Worm (Caenorhabditis elegans): ENCODE results near the gene F21D9.1.

F21D9.1 gene

DNA sequence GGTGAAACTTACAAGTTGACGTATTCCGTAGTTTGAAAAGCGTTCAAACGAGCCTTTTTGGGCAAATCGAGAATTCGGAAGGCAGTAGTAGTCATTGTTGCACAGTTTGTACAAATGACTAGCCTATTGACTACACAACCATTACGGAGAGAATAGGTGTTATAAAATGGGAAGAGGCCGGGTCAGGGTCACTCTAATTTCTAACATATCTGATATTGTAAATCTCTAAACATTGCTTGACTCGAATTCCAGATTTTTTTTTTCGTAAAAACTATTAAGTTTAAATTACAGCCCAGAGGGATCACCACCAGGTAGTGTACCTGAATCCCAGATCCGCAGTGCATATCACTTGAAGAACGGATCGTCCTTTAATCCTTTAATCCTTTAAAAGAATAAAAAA lies 27.0 kb upstream of the F21D9.1 start, which contains the start of gene fbxb-2:
fbxb-2 (minus strand) TSS at position 101 of the 400 bp plus-strand sequence.
- TF ChIP-seq ama-1 (optimal IDR thresholded peaks at IDR 0.05) (no peak), nhr-67 (tag; optimal IDR thresholded peaks at IDR 0.05) (no peak), ceh-82 (tag; optimal IDR thresholded peaks at IDR 0.05) (no peak), ceh-28 (tag; optimal IDR thresholded peaks at IDR 0.05) (no peak), nhr-11 (tag; optimal IDR thresholded peaks at IDR 0.05) (no peak), hmg-11 (tag; optimal IDR thresholded peaks at IDR 0.05) (no peak), aly-2 (tag; optimal IDR thresholded peaks at IDR 0.05) (no peak), nhr-77 (tag; optimal IDR thresholded peaks at IDR 0.05) (no peak)

DNA sequence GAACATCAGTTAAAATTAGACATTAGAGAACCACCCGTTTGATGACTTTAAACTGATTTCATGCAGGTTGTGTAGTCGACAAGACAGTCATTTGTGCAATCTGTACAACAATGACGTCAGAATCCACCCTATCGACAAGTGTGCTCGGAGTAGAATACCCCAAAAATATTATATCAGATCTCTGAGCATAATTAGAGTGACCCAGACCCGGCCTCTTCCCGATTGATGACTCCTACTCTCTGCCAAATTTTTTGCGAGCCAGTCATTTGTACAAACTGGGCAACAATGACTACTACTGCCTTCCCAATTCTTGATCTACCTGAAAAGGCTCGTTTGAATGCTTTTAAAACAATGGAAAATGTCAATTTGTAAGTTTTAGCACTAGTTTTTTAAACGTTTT lies 24.1 kb upstream of the F21D9.1 start, which contains the start of the genes fbxb-115 and fbxb-1:
fbxb-115 (minus strand) TSS at position 101 of the 400 bp plus-strand sequence.
fbxb-1 (plus strand) TSS at position 226 of the 400 bp plus-strand sequence.
- TF ChIP-seq fkh-2 (tag; optimal IDR thresholded peaks at IDR 0.05): no peak
- TF ChIP-seq nhr-43 (tag; optimal IDR thresholded peaks at IDR 0.05; ENCODE audit: poor library complexity, severe bottlenecking): no peak
- TF ChIP-seq mml-1 (tag; optimal IDR thresholded peaks at IDR 0.05): no peak
- no peak for TF ChIP-seq mdl-1 (tag; optimal IDR thresholded peaks at IDR 0.05)
- no peak for TF ChIP-seq egl-5 (tag; optimal IDR thresholded peaks at IDR 0.05)

DNA sequence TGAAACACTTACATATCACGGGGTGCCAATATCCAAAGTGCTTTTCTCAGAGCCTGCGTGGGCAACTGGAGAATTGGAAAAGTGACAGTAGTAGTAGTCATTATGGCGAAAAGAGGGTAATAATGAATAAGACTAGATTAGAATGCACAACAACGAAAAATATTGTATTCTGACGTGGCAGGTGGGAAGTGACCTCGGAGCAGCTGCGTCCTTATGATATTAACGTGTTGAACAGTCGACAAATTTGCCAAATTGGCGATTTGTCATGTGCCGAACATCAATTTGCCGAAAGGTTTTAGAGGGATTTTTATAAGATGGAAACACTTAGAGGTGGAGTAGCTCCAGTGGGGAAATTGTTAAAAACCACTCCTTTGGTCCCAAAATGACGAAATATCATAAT lies 13.3 kb upstream of the F21D9.1 start, which contains the start of gene str-81:
str-81 (minus strand) TSS at position 101 of the 400 bp plus-strand sequence.
- TF ChIP-seq tbx-2 (tag; optimal IDR thresholded peaks at IDR 0.05) (no peak), fos-1 (tag; optimal IDR thresholded peaks at IDR 0.05) (no peak), lin-15B (tag; optimal IDR thresholded peaks at IDR 0.05) (no peak), fkh-2 (tag; optimal IDR thresholded peaks at IDR 0.05) (no peak), ZK546.5 (tag; optimal IDR thresholded peaks at IDR 0.05) (no peak), aly-2 (tag; optimal IDR thresholded peaks at IDR 0.05) (no peak), nhr-23 (tag; optimal IDR thresholded peaks at IDR 0.05) (no peak), elt-2 (tag; optimal IDR thresholded peaks at IDR 0.05) (no peak), mml-1 (tag; optimal IDR thresholded peaks at IDR 0.05) (no peak), fkh-10 (GFP tag; optimal IDR thresholded peaks at IDR 0.05) (no peak)

DNA sequence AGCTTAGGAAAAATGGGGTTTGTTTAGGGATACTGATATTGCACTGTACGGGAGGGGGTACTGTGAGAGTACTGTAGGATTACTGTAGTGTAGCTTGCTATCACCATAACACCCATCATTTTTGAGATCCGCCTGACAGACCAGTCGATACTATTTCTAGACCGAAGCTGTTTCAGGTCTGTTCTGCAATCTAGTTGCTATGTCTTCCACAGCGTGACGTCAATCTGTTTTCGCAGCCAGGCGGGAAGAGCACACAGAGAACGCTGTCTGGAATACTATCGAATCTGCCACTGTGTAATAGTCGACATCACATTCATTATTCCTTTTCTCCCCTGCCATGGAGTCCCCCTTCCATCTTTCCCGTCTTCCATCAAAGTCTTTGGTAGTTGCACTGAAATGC lies 12.4 kb upstream of the F21D9.1 start, which contains the start of gene F21D9.11:
F21D9.11 (plus strand) TSS at position 301 of the 400 bp plus-strand sequence.
- no peak for TF ChIP-seq ceh-16 (tag; optimal IDR thresholded peaks at IDR 0.05)
- no peak for TF ChIP-seq nhr-11 (tag; optimal IDR thresholded peaks at IDR 0.05)
- no peak for TF ChIP-seq nhr-28 (tag; optimal IDR thresholded peaks at IDR 0.05)
- TF ChIP-seq ztf-11 (tag; optimal IDR thresholded peaks at IDR 0.05): no peak
- TF ChIP-seq elt-3 (tag; optimal IDR thresholded peaks at IDR 0.05): no peak
- TF ChIP-seq fkh-2 (tag; optimal IDR thresholded peaks at IDR 0.05): no peak
- TF ChIP-seq fkh-10 (GFP tag; optimal IDR thresholded peaks at IDR 0.05): no peak
- no peak for TF ChIP-seq snpc-4 (tag; optimal IDR thresholded peaks at IDR 0.05)
- TF ChIP-seq nhr-237 (tag; optimal IDR thresholded peaks at IDR 0.05): no peak

DNA sequence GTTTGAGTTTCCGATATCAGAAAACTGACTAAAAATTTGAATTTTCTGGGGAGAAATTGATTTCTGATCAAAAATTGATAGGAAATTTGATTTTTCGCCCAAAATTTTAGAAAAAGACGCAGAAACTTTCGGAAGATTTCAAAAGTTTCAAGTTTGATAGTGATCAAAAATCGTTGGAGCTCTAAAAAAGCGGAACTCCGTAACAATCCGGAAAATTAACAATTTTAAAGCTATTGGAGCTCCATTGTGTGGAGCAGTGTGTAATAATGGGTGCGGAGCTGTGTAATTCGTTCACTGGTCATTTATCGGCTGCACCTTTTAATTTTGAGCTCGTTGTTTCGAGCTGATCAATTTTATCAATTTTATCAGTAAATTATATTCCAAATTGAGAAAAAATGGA lies 10.7 kb upstream of the F21D9.1 start, which contains the start of gene F21D9.4:
F21D9.4 (plus strand) TSS at position 301 of the 400 bp plus-strand sequence.
- TF ChIP-seq fkh-2 (tag; optimal IDR thresholded peaks at IDR 0.05): no peak

DNA sequence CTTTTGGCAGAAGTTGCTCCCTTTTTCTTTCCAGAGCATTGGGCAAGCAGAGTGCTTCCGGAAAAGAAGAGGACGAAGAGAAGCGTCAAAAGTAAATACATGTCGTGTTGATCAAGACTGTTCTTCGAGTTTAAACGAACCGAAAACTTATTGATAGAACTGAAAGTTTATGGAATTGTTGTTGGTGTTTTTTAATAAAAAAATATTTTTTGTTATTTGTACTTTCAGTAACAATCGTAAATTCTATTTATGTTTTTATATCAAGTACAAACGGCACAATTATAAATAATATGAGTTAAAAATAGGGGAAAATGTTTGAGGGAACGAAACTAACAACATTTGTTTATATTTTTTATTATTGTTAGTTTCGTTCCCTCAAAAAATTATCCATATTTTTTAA lies 6.6 kb upstream of the F21D9.1 start, which contains the start of gene F21D9.3:
F21D9.3 (minus strand) TSS at position 101 of the 400 bp plus-strand sequence.
- TF ChIP-seq fkh-10 (GFP tag; optimal IDR thresholded peaks at IDR 0.05) (no peak), ama-1 (optimal IDR thresholded peaks at IDR 0.05) (no peak), daf-12 (tag; optimal IDR thresholded peaks at IDR 0.05) (no peak), jun-1 (tag; optimal IDR thresholded peaks at IDR 0.05) (no peak), lin-15B (tag; optimal IDR thresholded peaks at IDR 0.05) (no peak), nhr-76 (tag; optimal IDR thresholded peaks at IDR 0.05) (no peak), eor-1 (tag; optimal IDR thresholded peaks at IDR 0.05) (no peak), pha-4 (tag; optimal IDR thresholded peaks at IDR 0.05) (no peak), nhr-43 (tag; optimal IDR thresholded peaks at IDR 0.05; ENCODE audit: poor library complexity, severe bottlenecking) (no peak), unc-39 (tag; optimal IDR thresholded peaks at IDR 0.05) (no peak), ceh-82 (tag; optimal IDR thresholded peaks at IDR 0.05) (no peak), mdl-1 (tag; optimal IDR thresholded peaks at IDR 0.05) (no peak), mml-1 (tag; optimal IDR thresholded peaks at IDR 0.05) (no peak)
